Worm (Caenorhabditis elegans) whole organism, L1 larva: ENCODE results near the gene unc-78.

Experiments
- C16A3.4 ChIP-seq: fragments of 150-350 bp; optimal IDR thresholded peaks from 2 replicates; lab custom pipeline; 2014; ENCODE audit warnings: missing biosample characterization, missing genetic modification characterization
- aha-1 ChIP-seq: fragments of 150-350 bp; optimal IDR thresholded peaks from 2 replicates; lab custom pipeline; 2014; ENCODE audit warnings: missing biosample characterization, missing genetic modification characterization
- blmp-1 ChIP-seq: fragments of 150-350 bp; optimal IDR thresholded peaks from 2 replicates; lab custom pipeline; 2014; ENCODE audit warnings: missing biosample characterization, missing genetic modification characterization
- dpl-1 ChIP-seq, 3 experiments: fragments of 150-350 bp in 2 of 3; sonication (generic microtip) in 1 of 3; optimal IDR thresholded peaks; 2 replicates each; lab custom pipeline; 2014 to 2017; ENCODE audit warnings: missing biosample characterization in 3 of 3, missing genetic modification characterization in 3 of 3, missing genetic modification reagents in 3 of 3
- lsy-2 ChIP-seq, 2 experiments: fragments of 150-350 bp; optimal IDR thresholded peaks; 2 replicates each; lab custom pipeline; 2014; ENCODE audit warnings: missing biosample characterization in 2 of 2, missing genetic modification characterization in 2 of 2
- nhr-28 ChIP-seq: fragments of 150-350 bp; optimal IDR thresholded peaks from 2 replicates; lab custom pipeline; 2014; ENCODE audit warnings: missing biosample characterization, missing genetic modification characterization

DNA sequence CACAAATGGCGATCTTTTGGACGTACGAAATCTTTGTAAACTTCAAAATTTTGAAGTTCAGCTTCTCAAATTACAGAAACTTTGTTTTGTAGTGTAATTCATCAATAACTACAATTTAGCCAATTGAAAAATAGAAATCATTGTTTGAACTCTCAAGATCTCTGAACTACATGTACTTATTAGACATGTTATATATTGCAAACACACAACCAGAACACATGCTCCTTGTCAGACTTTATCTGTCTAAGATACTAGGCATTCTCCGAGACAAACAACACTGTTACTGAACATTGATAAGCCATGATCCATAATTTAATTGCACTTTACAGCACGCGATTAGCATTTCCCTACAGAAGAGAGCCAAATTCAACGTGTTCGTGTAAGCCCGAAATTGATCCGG lies 13.1 kb upstream of the unc-78 start, which contains the start of gene ZK813.6:
- TF ChIP-seq aha-1 (tag; lab: Kevin White, UChicago) (no peak), C16A3.4 (tag; lab: Kevin White, UChicago) (no peak), lsy-2 (tag; optimal IDR thresholded peaks at IDR 0.05; lab: Kevin White, UChicago) (no peak), dpl-1 (GFP tag; optimal IDR thresholded peaks at IDR 0.05; lab: Kevin White, UChicago) (no peak), nhr-28 (tag; lab: Kevin White, UChicago) (no peak), blmp-1 (tag; lab: Kevin White, UChicago) (no peak)
